Worm (Caenorhabditis elegans) whole organism, L2 larva: ENCODE results near the gene sru-30.

Source experiments
- ZK546.5 ChIP-seq: sonication (generic microtip); optimal IDR thresholded peaks from 2 replicates; lab custom pipeline; 2017; ENCODE audit warnings: missing biosample characterization, missing genetic modification characterization
- ceh-82 ChIP-seq: fragments of 150-350 bp; optimal IDR thresholded peaks from 2 replicates; lab custom pipeline; 2014; ENCODE audit warnings: missing biosample characterization, missing genetic modification characterization
- egl-27 ChIP-seq: sonication (generic microtip); optimal IDR thresholded peaks from 3 replicates; lab custom pipeline; 2017; ENCODE audit warnings: missing biosample characterization, missing genetic modification reagents, missing genetic modification characterization
- elt-3 ChIP-seq: sonication (generic microtip); optimal IDR thresholded peaks from 2 replicates; lab custom pipeline; 2017; ENCODE audit warnings: missing biosample characterization, missing genetic modification characterization
- lin-11 ChIP-seq: fragments of 150-350 bp; sonication (generic microtip); optimal IDR thresholded peaks from 2 replicates; lab custom pipeline; 2014; ENCODE audit warnings: missing biosample characterization, missing genetic modification characterization, inconsistent platforms, mixed read lengths
- lsy-2 ChIP-seq, 2 experiments: fragments of 150-350 bp in 1 of 2; sonication (generic microtip) in 1 of 2; optimal IDR thresholded peaks; 2 replicates each; lab custom pipeline; 2014 to 2017; ENCODE audit warnings: missing biosample characterization in 2 of 2, missing genetic modification characterization in 2 of 2
- nhr-6 ChIP-seq: fragments of 150-350 bp; optimal IDR thresholded peaks from 2 replicates; lab custom pipeline; 2014; ENCODE audit warnings: missing biosample characterization, missing genetic modification characterization
- nhr-77 ChIP-seq: fragments of 150-350 bp; optimal IDR thresholded peaks from 2 replicates; lab custom pipeline; 2014; ENCODE audit warnings: missing biosample characterization, missing genetic modification characterization
- skn-1 ChIP-seq: sonication (generic microtip); optimal IDR thresholded peaks from 2 replicates; lab custom pipeline; 2017; ENCODE audit warnings: missing biosample characterization, missing genetic modification characterization
- snpc-4 ChIP-seq: fragments of 150-350 bp; optimal IDR thresholded peaks from 2 replicates; lab custom pipeline; 2014; ENCODE audit warnings: missing biosample characterization, missing genetic modification characterization
- unc-55 ChIP-seq: fragments of 150-350 bp; sonication (generic microtip); optimal IDR thresholded peaks from 3 replicates; lab custom pipeline; 2014; ENCODE audit warnings: missing biosample characterization, missing genetic modification reagents, missing genetic modification characterization
- unc-62 ChIP-seq: fragments of 150-350 bp; optimal IDR thresholded peaks from 2 replicates; lab custom pipeline; 2014; ENCODE audit warnings: missing biosample characterization, missing genetic modification reagents, missing genetic modification characterization

- no peak for TF ChIP-seq elt-3 (tag; lab: Kevin White, UChicago)
- no peak for TF ChIP-seq lin-11 (tag; lab: Kevin White, UChicago)
- no peak for TF ChIP-seq ZK546.5 (tag; lab: Kevin White, UChicago)
- TF ChIP-seq snpc-4 (tag; lab: Kevin White, UChicago): no peak
- TF ChIP-seq nhr-6 (tag; lab: Kevin White, UChicago): no peak
- TF ChIP-seq skn-1 (tag; lab: Kevin White, UChicago): no peak
- TF ChIP-seq unc-62: no peak
- no peak for TF ChIP-seq egl-27 (tag; lab: Kevin White, UChicago)
- TF ChIP-seq nhr-77 (tag; lab: Kevin White, UChicago): no peak
- TF ChIP-seq unc-55 (GFP tag; lab: Kevin White, UChicago): no peak
- no peak for TF ChIP-seq ceh-82 (tag; lab: Kevin White, UChicago)
- TF ChIP-seq lsy-2 (tag; optimal IDR thresholded peaks at IDR 0.05; lab: Kevin White, UChicago): no peak
Observed at ce11 chrV:9824149-9824548, 10.5 kb downstream of the sru-30 start, which contains the start of gene str-2.
